Worm (Caenorhabditis elegans) whole organism, mixed stage, embryonic: ENCODE data around the gene W08E12.2.

Source experiments
- elt-3 ChIP-seq: fragments of 150-350 bp; optimal IDR thresholded peaks from 2 replicates; lab custom pipeline; 2014; ENCODE audit warnings: missing biosample characterization, missing genetic modification characterization
- lin-13 ChIP-seq: fragments of 150-350 bp; optimal IDR thresholded peaks from 2 replicates; lab custom pipeline; 2014; ENCODE audit warnings: missing biosample characterization, missing genetic modification characterization
- snpc-4 ChIP-seq: fragments of 150-350 bp; optimal IDR thresholded peaks from 2 replicates; lab custom pipeline; 2014; ENCODE audit warnings: missing biosample characterization, missing genetic modification characterization
- unc-120 ChIP-seq: sonication (generic microtip); optimal IDR thresholded peaks from 2 replicates; lab custom pipeline; 2017; ENCODE audit warnings: missing genetic modification characterization, missing compliant biosample characterization; ENCODE audit not compliant: poor library complexity, severe bottlenecking
- zip-8 ChIP-seq: fragments of 150-350 bp; optimal IDR thresholded peaks from 2 replicates; lab custom pipeline; 2014; ENCODE audit warnings: missing biosample characterization, missing genetic modification characterization

DNA sequence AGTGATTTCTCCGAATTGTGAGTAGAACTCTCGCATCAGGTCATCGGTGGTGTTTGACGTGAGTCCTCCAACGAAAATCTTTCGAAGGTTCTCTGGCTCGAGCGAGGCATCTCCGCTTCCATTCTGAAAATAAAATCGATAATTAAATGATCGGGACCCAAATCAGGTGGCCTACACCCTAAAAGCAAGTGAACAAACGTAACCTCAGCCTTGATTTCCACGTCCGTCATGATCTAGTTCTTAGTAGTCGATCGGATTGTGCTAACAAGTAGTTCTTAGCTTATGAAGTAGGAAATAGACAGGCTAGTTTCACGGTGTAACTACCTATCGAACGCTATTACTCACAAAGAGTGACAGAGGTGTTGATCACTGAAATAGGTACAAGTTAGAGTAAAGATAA lies 32.5 kb downstream of the W08E12.2 start:
- no peak for TF ChIP-seq zip-8 (tag; lab: Kevin White, UChicago)
- no peak for TF ChIP-seq elt-3
- TF ChIP-seq lin-13 (tag; lab: Kevin White, UChicago) = no peak
- no peak for TF ChIP-seq unc-120 (tag; lab: Kevin White, UChicago)
- TF ChIP-seq snpc-4 = no peak
